Worm (Caenorhabditis elegans): ENCODE results near the gene W03C9.8.

Gene W03C9.8

ce11 chrII:11974048-11974995, 25.8 kb downstream of the W03C9.8 start (continued):
- TF ChIP-seq zip-2 (tag; optimal IDR thresholded peaks at IDR 0.05) (no peak), attf-4 (tag; optimal IDR thresholded peaks at IDR 0.05) (no peak), Y105C5A.15 (GFP tag; IDR thresholded peaks at IDR 0.05) (no peak), mes-2 (tag; optimal IDR thresholded peaks at IDR 0.05; ENCODE audit: poor library complexity, severe bottlenecking) (peak; percentile 41), F37D6.2 (tag; optimal IDR thresholded peaks at IDR 0.05) (no peak), lsy-2 (tag; optimal IDR thresholded peaks at IDR 0.05) (peak in 1 of 2 experiments; percentile 64), F26F4.8 (GFP tag; conservative IDR thresholded peaks at IDR 0.05) (no peak), snpc-1.2 (GFP tag; IDR thresholded peaks at IDR 0.05) (0 out of 2 replicates have a peak, but pooled peaks have one; percentile 33), dmd-9 (GFP tag; IDR thresholded peaks at IDR 0.05) (no peak), madf-5 (GFP tag; IDR thresholded peaks at IDR 0.05) (0 out of 4 replicates have a peak, but pooled peaks of 1 of the 2 experiments have one; percentile 59), F10B5.3 (tag; optimal IDR thresholded peaks at IDR 0.05) (peak; percentile 50), pha-4 (GFP tag; IDR thresholded peaks at IDR 0.05) (no peak), pha-4 (tag; optimal IDR thresholded peaks at IDR 0.05) (no peak), F44E2.7 (GFP tag; IDR thresholded peaks at IDR 0.05) (no peak), Y75B8A.6 (GFP tag; IDR thresholded peaks at IDR 0.05) (no peak), dpl-1 (GFP tag; optimal IDR thresholded peaks at IDR 0.05) (no peak), unc-62 (GFP tag; optimal IDR thresholded peaks at IDR 0.05 in 1 of 2) (no peak), unc-62 (tag; optimal IDR thresholded peaks at IDR 0.05) (no peak), tra-1 (GFP tag; IDR thresholded peaks at IDR 0.05) (peak; percentile 54; the same call in 1 of the 2 replicates), ceh-62 (tag; optimal IDR thresholded peaks at IDR 0.05) (no peak), ztf-11 (tag; optimal IDR thresholded peaks at IDR 0.05) (no peak), egl-27 (tag; optimal IDR thresholded peaks at IDR 0.05) (no peak), egl-43 (GFP tag; IDR thresholded peaks at IDR 0.05) (peak; percentile 67), zfp-3 (GFP tag; conservative IDR thresholded peaks at IDR 0.05) (no peak), Y5F2A.4 (GFP tag; optimal IDR thresholded peaks at IDR 0.05) (no peak), D1046.2 (GFP tag; IDR thresholded peaks at IDR 0.05) (0 out of 2 replicates have a peak, but pooled peaks have one; percentile 68), daf-12 (tag; optimal IDR thresholded peaks at IDR 0.05) (no peak), lim-7 (GFP tag; IDR thresholded peaks at IDR 0.05) (no peak), saeg-2 (GFP tag; IDR thresholded peaks at IDR 0.05) (peak; percentile 40; the same call in 1 of the 2 replicates), nhr-25 (tag; optimal IDR thresholded peaks at IDR 0.05; ENCODE audit: borderline replicate concordance, insufficient read depth) (no peak), ceh-20 (GFP tag; IDR thresholded peaks at IDR 0.05) (no peak), lin-15B (tag; optimal IDR thresholded peaks at IDR 0.05) (no peak), pqm-1 (tag; optimal IDR thresholded peaks at IDR 0.05) (peak; percentile 15), lir-3 (tag; optimal IDR thresholded peaks at IDR 0.05) (no peak)

DNA sequence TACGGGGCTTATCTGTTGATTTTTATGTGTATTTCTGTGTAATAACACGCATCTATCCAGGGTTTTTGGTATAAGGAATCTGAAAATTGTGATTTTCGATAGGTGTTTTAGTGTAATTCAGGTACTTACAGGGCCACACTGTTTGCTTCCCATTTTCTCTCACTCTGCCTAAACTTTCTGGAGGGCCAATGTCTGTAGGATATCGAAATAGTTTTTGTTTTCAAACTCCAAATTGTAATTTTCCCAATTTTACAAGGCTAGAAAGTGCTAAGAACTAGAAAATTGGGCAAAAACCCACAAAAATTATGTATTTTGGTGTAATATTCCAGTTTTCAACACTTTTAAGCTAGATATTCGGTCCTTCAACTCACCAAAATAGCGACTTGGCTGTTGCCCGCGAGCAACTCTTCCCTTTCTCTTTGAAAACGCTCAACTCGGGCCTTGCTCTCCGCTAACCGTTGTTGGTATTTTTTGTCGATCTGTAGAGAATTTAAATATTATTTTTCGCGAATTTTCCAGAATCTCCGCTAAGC, 28.2 kb downstream of the W03C9.8 start:
- TF ChIP-seq zip-11 (GFP tag; IDR thresholded peaks at IDR 0.05): no peak
- 0 out of 2 replicates have a peak, but pooled peaks have one; percentile 7 for TF ChIP-seq D1046.2 (GFP tag; IDR thresholded peaks at IDR 0.05)
- TF ChIP-seq snpc-4 (tag; optimal IDR thresholded peaks at IDR 0.05): no peak
- peak; percentile 23 for TF ChIP-seq mes-2 (tag; optimal IDR thresholded peaks at IDR 0.05; ENCODE audit: poor library complexity, severe bottlenecking)
- no peak for TF ChIP-seq fos-1 (tag; optimal IDR thresholded peaks at IDR 0.05)
- TF ChIP-seq unc-62 (GFP tag; optimal IDR thresholded peaks at IDR 0.05 in 1 of 2): peak in 1 of 2 experiments; percentile 91
- no peak for TF ChIP-seq unc-62 (tag; optimal IDR thresholded peaks at IDR 0.05)
- TF ChIP-seq pha-4 (GFP tag; IDR thresholded peaks at IDR 0.05): no peak
- no peak for TF ChIP-seq pha-4 (tag; optimal IDR thresholded peaks at IDR 0.05)
- TF ChIP-seq aha-1 (tag): peak; percentile 93
- no peak for TF ChIP-seq R02D3.7 (tag; optimal IDR thresholded peaks at IDR 0.05)
- no peak for TF ChIP-seq spr-3 (GFP tag; optimal IDR thresholded peaks at IDR 0.05)
- TF ChIP-seq mdt-29 (GFP tag; IDR thresholded peaks at IDR 0.05): no peak
